Worm (Caenorhabditis elegans): ENCODE measurements around the gene C46H3.2.

C46H3.2 gene

DNA sequence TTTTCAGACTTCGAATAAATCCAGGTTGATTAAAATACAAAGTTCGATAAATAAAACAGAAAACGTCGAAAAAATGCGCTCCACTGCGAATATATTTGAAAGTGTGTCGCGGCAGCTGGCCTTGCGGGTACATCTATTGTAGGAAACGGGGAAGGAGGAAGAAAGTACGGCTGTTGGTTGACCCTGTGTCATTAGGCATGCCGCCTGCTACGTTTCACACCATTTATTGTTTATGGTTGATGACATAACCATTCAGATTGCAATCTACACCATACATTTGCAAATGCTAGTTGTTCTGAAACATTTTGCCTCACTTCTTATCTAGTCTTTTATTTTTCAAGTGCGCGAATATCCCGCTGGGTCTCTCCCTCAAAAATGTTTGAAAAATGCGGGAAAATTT lies 39.0 kb downstream of the C46H3.2 start, which contains the start of gene T13G4.4:
Gene T13G4.4, minus strand, starts transcription at position 97 of the 400 bp plus-strand sequence.
- no peak for TF ChIP-seq ztf-11 (tag; optimal IDR thresholded peaks at IDR 0.05)
- TF ChIP-seq ceh-16 (tag; optimal IDR thresholded peaks at IDR 0.05) = no peak
- TF ChIP-seq nhr-28 (tag; optimal IDR thresholded peaks at IDR 0.05) = no peak
- peak; percentile 37 for TF ChIP-seq nhr-25 (tag; optimal IDR thresholded peaks at IDR 0.05)
- TF ChIP-seq nhr-76 (tag; optimal IDR thresholded peaks at IDR 0.05) = no peak
- TF ChIP-seq nfya-1 (tag; optimal IDR thresholded peaks at IDR 0.05; ENCODE audit: insufficient read depth) = no peak

ce11 chrX:1185474-1185873 lies 45.1 kb downstream of the C46H3.2 start:
- peak; percentile 17 for TF ChIP-seq nfya-1 (tag; optimal IDR thresholded peaks at IDR 0.05; ENCODE audit: insufficient read depth)
- TF ChIP-seq tbx-2 (tag; optimal IDR thresholded peaks at IDR 0.05) = no peak
- no peak for TF ChIP-seq nhr-76 (tag; optimal IDR thresholded peaks at IDR 0.05)
- TF ChIP-seq fkh-10 (GFP tag; optimal IDR thresholded peaks at IDR 0.05) = peak; percentile 57
- no peak for TF ChIP-seq ztf-11 (tag; optimal IDR thresholded peaks at IDR 0.05)
- no peak for TF ChIP-seq nhr-43 (tag; optimal IDR thresholded peaks at IDR 0.05; ENCODE audit: poor library complexity, severe bottlenecking)
- TF ChIP-seq ceh-28 (tag; optimal IDR thresholded peaks at IDR 0.05) = no peak

- TF ChIP-seq nhr-12 (tag; optimal IDR thresholded peaks at IDR 0.05) = no peak
Measured at ce11 chrX:1183985-1184384, 46.6 kb downstream of the C46H3.2 start.

- no peak for TF ChIP-seq daf-12 (tag; optimal IDR thresholded peaks at IDR 0.05)
- TF ChIP-seq ztf-11 (tag; optimal IDR thresholded peaks at IDR 0.05) = no peak
- TF ChIP-seq unc-39 (tag; optimal IDR thresholded peaks at IDR 0.05) = no peak
- TF ChIP-seq nhr-12 (tag; optimal IDR thresholded peaks at IDR 0.05) = no peak
- no peak for TF ChIP-seq nhr-25 (tag; optimal IDR thresholded peaks at IDR 0.05)
- no peak for TF ChIP-seq lin-15B (tag; optimal IDR thresholded peaks at IDR 0.05)
- no peak for TF ChIP-seq pqm-1 (tag; optimal IDR thresholded peaks at IDR 0.05)
- TF ChIP-seq nfya-1 (tag; optimal IDR thresholded peaks at IDR 0.05; ENCODE audit: insufficient read depth) = no peak
- TF ChIP-seq nhr-77 (tag; optimal IDR thresholded peaks at IDR 0.05) = no peak
- TF ChIP-seq aly-2 (tag; optimal IDR thresholded peaks at IDR 0.05) = no peak
- no peak for TF ChIP-seq nhr-237 (tag; optimal IDR thresholded peaks at IDR 0.05)
- no peak for TF ChIP-seq egl-27 (tag; optimal IDR thresholded peaks at IDR 0.05)
- TF ChIP-seq skn-1 (tag; optimal IDR thresholded peaks at IDR 0.05) = no peak
Measured at ce11 chrX:1183258-1183657, 47.3 kb downstream of the C46H3.2 start.

- TF ChIP-seq aly-2 (tag; optimal IDR thresholded peaks at IDR 0.05) = no peak
- no peak for TF ChIP-seq snpc-4 (tag; optimal IDR thresholded peaks at IDR 0.05)
- no peak for TF ChIP-seq unc-62 (GFP tag; optimal IDR thresholded peaks at IDR 0.05)
- no peak for TF ChIP-seq nhr-12 (tag; optimal IDR thresholded peaks at IDR 0.05)
- no peak for TF ChIP-seq elt-3 (tag; optimal IDR thresholded peaks at IDR 0.05)
- no peak for TF ChIP-seq pqm-1 (tag; optimal IDR thresholded peaks at IDR 0.05)
- TF ChIP-seq nhr-25 (tag; optimal IDR thresholded peaks at IDR 0.05) = no peak
- no peak for TF ChIP-seq daf-12 (tag; optimal IDR thresholded peaks at IDR 0.05)
- no peak for TF ChIP-seq ceh-28 (tag; optimal IDR thresholded peaks at IDR 0.05)
- TF ChIP-seq nhr-67 (tag; optimal IDR thresholded peaks at IDR 0.05) = no peak
- no peak for TF ChIP-seq mdl-1 (tag; optimal IDR thresholded peaks at IDR 0.05)
- no peak for TF ChIP-seq nhr-237 (tag; optimal IDR thresholded peaks at IDR 0.05)
- no peak for TF ChIP-seq unc-39 (tag; optimal IDR thresholded peaks at IDR 0.05)
- TF ChIP-seq nhr-76 (tag; optimal IDR thresholded peaks at IDR 0.05) = no peak
- TF ChIP-seq ztf-11 (tag; optimal IDR thresholded peaks at IDR 0.05) = no peak
- TF ChIP-seq ama-1 (optimal IDR thresholded peaks at IDR 0.05) = no peak
- TF ChIP-seq ceh-82 (tag; optimal IDR thresholded peaks at IDR 0.05) = no peak
- TF ChIP-seq hmg-11 (tag; optimal IDR thresholded peaks at IDR 0.05) = no peak
- TF ChIP-seq egl-27 (tag; optimal IDR thresholded peaks at IDR 0.05) = no peak
- no peak for TF ChIP-seq nfya-1 (tag; optimal IDR thresholded peaks at IDR 0.05; ENCODE audit: insufficient read depth)
Measured at ce11 chrX:1181271-1181958, 49.1 kb downstream of the C46H3.2 start.

- TF ChIP-seq snpc-4 (tag; optimal IDR thresholded peaks at IDR 0.05) (no peak), ceh-28 (tag; optimal IDR thresholded peaks at IDR 0.05) (no peak), elt-1 (tag; optimal IDR thresholded peaks at IDR 0.05) (no peak), jun-1 (tag; optimal IDR thresholded peaks at IDR 0.05) (no peak), lin-39 (tag; optimal IDR thresholded peaks at IDR 0.05) (no peak), nhr-67 (tag; optimal IDR thresholded peaks at IDR 0.05) (no peak), nhr-11 (tag; optimal IDR thresholded peaks at IDR 0.05) (no peak), ceh-16 (tag; optimal IDR thresholded peaks at IDR 0.05) (no peak), zag-1 (tag; optimal IDR thresholded peaks at IDR 0.05) (no peak), ztf-11 (tag; optimal IDR thresholded peaks at IDR 0.05) (no peak), fkh-2 (tag; optimal IDR thresholded peaks at IDR 0.05) (no peak), aly-2 (tag; optimal IDR thresholded peaks at IDR 0.05) (no peak)
Measured at ce11 chrX:1179984-1180383, 50.6 kb downstream of the C46H3.2 start, which contains the start of gene hot-8. hot-8 (plus strand) TSS chrX:1180284.

Data from whole organism, L3 larva.